Worm (Caenorhabditis elegans) whole organism, mixed stage, embryonic: ENCODE data around the gene sdc-3.

Experiments
- flh-1 ChIP-seq: fragments of 200-800 bp; sonication (Bioruptor generic); optimal IDR thresholded peaks from 2 replicates; lab custom pipeline; 2018; ENCODE audit warnings: mild to moderate bottlenecking, missing genetic modification characterization, moderate library complexity, missing compliant biosample characterization
- nhr-28 ChIP-seq: fragments of 150-350 bp; optimal IDR thresholded peaks from 2 replicates; lab custom pipeline; 2014; ENCODE audit warnings: missing biosample characterization, missing genetic modification characterization
- unc-39 ChIP-seq: fragments of 150-350 bp; optimal IDR thresholded peaks from 2 replicates; lab custom pipeline; 2014; ENCODE audit warnings: missing biosample characterization, missing genetic modification characterization

DNA sequence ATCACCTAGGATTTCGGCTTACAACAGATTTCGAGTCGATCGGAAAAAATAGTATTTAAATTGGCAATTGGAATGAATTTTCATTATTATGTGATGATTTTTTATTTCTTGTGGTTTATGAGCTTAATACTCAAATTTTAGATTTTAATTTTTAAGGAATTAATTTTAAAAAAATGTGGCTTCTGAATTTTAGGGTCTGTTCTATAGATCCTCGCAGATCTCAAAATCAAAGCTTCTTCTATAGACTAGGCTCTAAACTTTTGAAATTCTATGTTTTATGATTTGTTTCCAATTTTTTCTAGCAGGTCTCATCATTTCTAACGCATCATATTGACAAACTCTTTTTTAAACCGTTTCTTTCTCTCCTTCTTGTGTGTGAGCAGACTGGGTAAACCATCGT, 44.7 kb upstream of the sdc-3 start, which contains the start of gene txt-12:
- no peak for TF ChIP-seq flh-1 (GFP tag; lab: Kevin White, UChicago)
- no peak for TF ChIP-seq nhr-28 (tag; lab: Kevin White, UChicago)
- no peak for TF ChIP-seq unc-39
